Fruit fly (Drosophila melanogaster) S2 (cell line): ENCODE data around the gene CG7512.

Source experiments
- CG8478 ChIP-seq: fragments of >200 bp; optimal IDR thresholded peaks from 2 replicates; lab custom pipeline; 2018
- CTCF ChIP-seq, 2 experiments: fragments of >200 bp; optimal IDR thresholded peaks; 2 replicates each; lab custom pipeline; 2018

dm6 chr3L:11525765-11526164, 12.3 kb downstream of the CG7512 start:
- TF ChIP-seq CG8478 (lab: Kevin White, UChicago) = no peak
- TF ChIP-seq CTCF (optimal IDR thresholded peaks at IDR 0.05; lab: Kevin White, UChicago) = no peak
